Worm (Caenorhabditis elegans): ENCODE measurements around the gene sra-11.

DNA sequence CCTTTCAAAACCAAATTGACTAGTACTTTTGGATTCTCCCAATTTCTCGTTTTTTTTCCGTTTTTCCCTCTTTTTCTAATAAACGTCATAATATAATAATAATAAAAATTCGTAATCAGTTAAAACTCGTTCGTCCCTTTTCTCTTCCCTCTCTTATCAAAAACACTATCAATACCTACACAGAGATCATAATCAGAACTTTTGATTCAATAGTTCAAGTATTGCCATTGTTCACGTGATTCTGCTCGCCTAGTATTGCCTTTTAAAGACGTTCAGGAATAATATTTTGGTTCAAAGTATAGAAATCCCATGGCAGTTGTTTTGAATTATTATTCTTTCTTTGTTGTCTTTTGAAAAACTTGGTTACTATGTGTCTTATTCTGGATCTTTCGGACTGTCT lies 14.6 kb upstream of the sra-11 start:
- TF ChIP-seq med-1 (GFP tag; optimal IDR thresholded peaks at IDR 0.05; ENCODE audit: insufficient read depth) (no peak), T22C8.4 (GFP tag; IDR thresholded peaks at IDR 0.05) (no peak)
